Worm (Caenorhabditis elegans): Measurements from ENCODE around the gene gskl-1.

DNA sequence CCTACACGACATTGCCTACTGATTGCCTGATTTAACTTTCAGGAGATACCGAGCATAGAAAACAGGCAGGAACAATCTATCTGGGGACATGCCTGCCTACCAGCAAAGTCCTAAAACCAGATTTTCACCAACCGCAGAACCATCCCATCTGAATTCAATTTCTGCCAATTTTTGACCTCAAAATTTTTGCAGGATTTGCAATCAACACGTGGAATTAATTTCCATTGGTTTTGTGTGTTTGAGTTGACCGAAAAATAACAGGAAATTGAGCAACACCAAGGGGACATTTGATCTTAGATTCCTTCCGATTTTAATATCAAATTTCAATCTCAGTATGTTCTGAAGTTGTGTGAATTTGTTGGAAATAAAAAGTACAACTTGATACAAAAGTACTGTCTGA lies 48.4 kb upstream of the gskl-1 start:
- TF ChIP-seq nhr-77 (tag; optimal IDR thresholded peaks at IDR 0.05) (no peak), lin-35 (GFP tag; optimal IDR thresholded peaks at IDR 0.05) (no peak), tlp-1 (tag; optimal IDR thresholded peaks at IDR 0.05) (no peak), aha-1 (tag; optimal IDR thresholded peaks at IDR 0.05) (no peak), hpl-2 (GFP tag; optimal IDR thresholded peaks at IDR 0.05) (no peak), lsy-2 (tag; optimal IDR thresholded peaks at IDR 0.05) (no peak), egl-13 (tag; optimal IDR thresholded peaks at IDR 0.05) (no peak), blmp-1 (tag; optimal IDR thresholded peaks at IDR 0.05) (no peak), lin-15B (tag; optimal IDR thresholded peaks at IDR 0.05) (no peak), jun-1 (tag; optimal IDR thresholded peaks at IDR 0.05) (no peak)
